Worm (Caenorhabditis elegans) whole organism, L3 larva: ENCODE measurements around the gene islo-1.

Experiments
- ceh-28 ChIP-seq: fragments of 150-350 bp; optimal IDR thresholded peaks from 2 replicates; lab custom pipeline; 2014; ENCODE audit warnings: missing biosample characterization, missing genetic modification reagents, missing genetic modification characterization
- elt-3 ChIP-seq, 3 experiments: fragments of 150-350 bp in 1 of 3; sonication (generic microtip) in 2 of 3; optimal IDR thresholded peaks; 2 replicates in 2 of 3; 4 replicates in 1 of 3; lab custom pipeline; 2014 to 2017; ENCODE audit warnings: missing biosample characterization in 3 of 3, missing genetic modification characterization in 3 of 3
- nhr-237 ChIP-seq: fragments of 150-350 bp; optimal IDR thresholded peaks from 2 replicates; lab custom pipeline; 2014; ENCODE audit warnings: missing biosample characterization, missing genetic modification characterization
- pqm-1 ChIP-seq: fragments of 150-350 bp; optimal IDR thresholded peaks from 2 replicates; lab custom pipeline; 2017; ENCODE audit warnings: missing biosample characterization, missing genetic modification characterization, inconsistent platforms
- snpc-4 ChIP-seq: fragments of 150-350 bp; optimal IDR thresholded peaks from 2 replicates; lab custom pipeline; 2014; ENCODE audit warnings: missing biosample characterization, missing genetic modification characterization

DNA sequence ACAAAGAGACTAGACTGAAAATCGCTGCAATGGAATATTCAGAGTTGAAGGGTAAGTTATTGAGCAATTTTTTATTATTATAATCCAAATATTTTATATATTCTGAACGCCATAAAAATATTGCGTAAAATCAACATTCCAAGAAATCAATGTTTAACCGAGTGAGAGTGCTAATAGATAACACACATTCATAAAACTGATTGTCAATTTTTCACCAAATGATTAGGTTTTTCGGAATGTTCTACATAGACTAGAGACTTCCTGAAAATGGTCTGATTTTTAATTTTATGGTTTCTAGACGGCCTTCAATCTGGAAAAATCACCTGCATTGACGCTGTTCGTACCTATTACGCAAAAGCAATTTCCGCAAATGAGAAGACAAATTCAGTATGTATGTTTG, 16.5 kb downstream of the islo-1 start:
- TF ChIP-seq nhr-237 (tag; lab: Kevin White, UChicago) (no peak), pqm-1 (tag; lab: Kevin White, UChicago) (peak; percentile 57), ceh-28 (tag; lab: Kevin White, UChicago) (no peak), snpc-4 (tag; lab: Kevin White, UChicago) (no peak), elt-3 (tag; optimal IDR thresholded peaks at IDR 0.05; lab: Kevin White, UChicago) (no peak)
